Fruit fly (Drosophila melanogaster) whole organism, wandering third instar larva: ENCODE results near the gene CG33689.

Experiments used
- Dfd ChIP-seq: fragments of >200 bp; optimal IDR thresholded peaks from 2 replicates; lab custom pipeline; 2017; ENCODE audit warnings: missing biosample characterization, missing genetic modification characterization
- Myc ChIP-seq: fragments of >200 bp; optimal IDR thresholded peaks from 2 replicates; lab custom pipeline; 2017

dm6 chr3L:16161131-16161530 is 38.9 kb upstream of the CG33689 start:
- no peak for TF ChIP-seq Dfd
- TF ChIP-seq Myc (lab: Kevin White, UChicago), result no peak
